Fruit fly (Drosophila melanogaster): ENCODE data around the gene AnxB9.

DNA sequence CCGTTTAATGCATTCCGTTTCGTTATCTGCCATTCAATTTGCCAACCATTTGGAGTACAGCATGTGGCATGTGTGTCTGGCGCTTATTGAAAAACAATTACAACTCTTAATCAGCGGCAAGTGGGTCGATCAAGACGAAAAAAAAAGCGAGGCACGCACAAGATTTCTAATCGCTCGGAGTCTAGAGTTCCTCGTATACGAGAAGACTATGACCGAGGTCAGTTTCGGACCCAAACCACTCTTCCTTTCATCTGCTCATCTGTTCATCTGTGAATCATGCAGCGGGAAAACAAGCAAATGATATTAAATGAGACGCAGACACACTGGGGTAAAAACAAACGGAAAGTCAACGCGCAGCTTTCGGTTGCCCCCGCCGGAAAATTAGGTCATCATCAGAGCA is 26.5 kb downstream of the AnxB9 start:
- TF ChIP-seq usp (GFP tag; optimal IDR thresholded peaks at IDR 0.05) (no peak), psq (optimal IDR thresholded peaks at IDR 0.05) (no peak), EcR (GFP tag; optimal IDR thresholded peaks at IDR 0.05) (no peak), pan (optimal IDR thresholded peaks at IDR 0.05) (no peak)

Measured in whole organism.